Worm (Caenorhabditis elegans) whole organism, L4 larva: ENCODE results near the gene nspc-19.

Experiments used
- T26A8.4 ChIP-seq: fragments of 200-800 bp; sonication (Bioruptor generic); IDR thresholded peaks from 2 replicates; pipeline ENCODE4 v1.3.6; 2022; ENCODE audit warnings: missing genetic modification characterization, missing compliant biosample characterization
- dmd-9 ChIP-seq: fragments of 200-800 bp; sonication (Bioruptor generic); IDR thresholded peaks from 2 replicates; pipeline ENCODE4 v1.3.6; 2022; ENCODE audit warnings: missing genetic modification reagents, missing genetic modification characterization, missing compliant biosample characterization
- lin-13 ChIP-seq: fragments of 150-350 bp; optimal IDR thresholded peaks from 2 replicates; lab custom pipeline; 2014; ENCODE audit warnings: missing biosample characterization, missing genetic modification reagents, missing genetic modification characterization
- lin-15B ChIP-seq: fragments of 150-350 bp; sonication (generic microtip); optimal IDR thresholded peaks from 3 replicates; lab custom pipeline; 2014; ENCODE audit warnings: missing biosample characterization, missing genetic modification characterization
- mdl-1 ChIP-seq, 2 experiments: fragments of 150-350 bp in 1 of 2; sonication (generic microtip) in 1 of 2; optimal IDR thresholded peaks; 2 replicates each; lab custom pipeline; 2014 to 2017; ENCODE audit warnings: missing biosample characterization in 2 of 2, missing genetic modification characterization in 2 of 2
- nhr-10 ChIP-seq: fragments of 150-350 bp; optimal IDR thresholded peaks from 2 replicates; lab custom pipeline; 2014; ENCODE audit warnings: missing biosample characterization, missing genetic modification characterization
- skn-1 ChIP-seq: fragments of 150-350 bp; optimal IDR thresholded peaks from 2 replicates; lab custom pipeline; 2014; ENCODE audit warnings: missing biosample characterization, missing genetic modification characterization
- unc-62 ChIP-seq, 3 experiments: fragments of 150-350 bp in 1 of 3; sonication (generic microtip); optimal IDR thresholded peaks in 2 of 3; peaks in 1 of 3; 1 replicate in 1 of 3; 2 replicates in 2 of 3; lab custom pipeline; 2014 to 2017; ENCODE audit warnings: missing biosample characterization in 3 of 3, missing genetic modification characterization in 3 of 3, missing genetic modification reagents in 3 of 3, missing genotype in 1 of 3

- TF ChIP-seq lin-15B (no peak), skn-1 (tag; lab: Kevin White, UChicago) (no peak), mdl-1 (tag; optimal IDR thresholded peaks at IDR 0.05; lab: Kevin White, UChicago) (no peak), dmd-9 (GFP tag; lab: Robert Waterston, UW) (no peak), nhr-10 (tag; lab: Kevin White, UChicago) (no peak), T26A8.4 (GFP tag; lab: Robert Waterston, UW) (no peak), unc-62 (GFP tag; optimal IDR thresholded peaks at IDR 0.05 in 1 of 2; lab: Kevin White, UChicago) (peak in 1 of 2 experiments; percentile 98), unc-62 (tag; optimal IDR thresholded peaks at IDR 0.05; lab: Kevin White, UChicago) (no peak), lin-13 (GFP tag; lab: Kevin White, UChicago) (no peak)
These were observed 11.0 kb downstream of the nspc-19 start for ce11 chrX:14539468-14539867.
